Fruit fly (Drosophila melanogaster): ENCODE data around the gene CG42634.

Gene CG42634

dm6 chr2L:18005481-18005880 is 2.3 kb upstream of the CG42634 start:
- TF ChIP-seq Pif1B (GFP tag; optimal IDR thresholded peaks at IDR 0.05) (peak; percentile 29), rn (GFP tag; IDR thresholded peaks at IDR 0.05) (no peak; the same call in 1 of the 2 replicates), CG14655 (GFP tag; optimal IDR thresholded peaks at IDR 0.05) (peak; percentile 83), CG17806 (tag; optimal IDR thresholded peaks at IDR 0.05) (peak; percentile 49), CG32121 (GFP tag; IDR thresholded peaks at IDR 0.05) (no peak), CG4496 (GFP tag; IDR thresholded peaks at IDR 0.05) (peak; percentile 39; the same call in 2 of the 3 replicates), Snoo (tag; optimal IDR thresholded peaks at IDR 0.05) (no peak), EcR (GFP tag; optimal IDR thresholded peaks at IDR 0.05) (no peak), CG34367 (tag; optimal IDR thresholded peaks at IDR 0.05) (peak; percentile 36), fd96Ca (GFP tag; IDR thresholded peaks at IDR 0.05) (peak; percentile 75), D1 (tag; optimal IDR thresholded peaks at IDR 0.05) (no peak), CG12605 (GFP tag; IDR thresholded peaks at IDR 0.05) (no peak), Ets98B (GFP tag; IDR thresholded peaks at IDR 0.05) (peak; percentile 45; the same call in 1 of the 2 replicates), CG8159 (tag; optimal IDR thresholded peaks at IDR 0.05) (peak; percentile 45), CG9948 (tag; optimal IDR thresholded peaks at IDR 0.05) (peak; percentile 67), Pif1A (GFP tag; optimal IDR thresholded peaks at IDR 0.05) (peak; percentile 55), CG8301 (tag; optimal IDR thresholded peaks at IDR 0.05) (peak; percentile 80)

- TF ChIP-seq CG8301 (tag; optimal IDR thresholded peaks at IDR 0.05): no peak
- no peak for TF ChIP-seq CG13204 (GFP tag; optimal IDR thresholded peaks at IDR 0.05)
- no peak for TF ChIP-seq CG14655 (GFP tag; optimal IDR thresholded peaks at IDR 0.05)
- no peak for TF ChIP-seq CG32121 (GFP tag; IDR thresholded peaks at IDR 0.05)
- no peak for TF ChIP-seq EcR (GFP tag; optimal IDR thresholded peaks at IDR 0.05)
- TF ChIP-seq Pif1A (GFP tag; optimal IDR thresholded peaks at IDR 0.05): no peak
- TF ChIP-seq CG10348 (GFP tag; IDR thresholded peaks at IDR 0.05): no peak
- TF ChIP-seq CG17806 (tag; optimal IDR thresholded peaks at IDR 0.05): no peak
- no peak for TF ChIP-seq D1 (tag; optimal IDR thresholded peaks at IDR 0.05)
- TF ChIP-seq gl (tag; optimal IDR thresholded peaks at IDR 0.05): no peak
- TF ChIP-seq Ets98B (GFP tag; IDR thresholded peaks at IDR 0.05): no peak
- no peak for TF ChIP-seq fd96Ca (GFP tag; IDR thresholded peaks at IDR 0.05)
- no peak for TF ChIP-seq CG15710 (tag; optimal IDR thresholded peaks at IDR 0.05)
- no peak for TF ChIP-seq rn (GFP tag; IDR thresholded peaks at IDR 0.05)
- TF ChIP-seq CG34367 (tag; optimal IDR thresholded peaks at IDR 0.05): no peak
- TF ChIP-seq CG9948 (tag; optimal IDR thresholded peaks at IDR 0.05): no peak
- TF ChIP-seq CG12605 (GFP tag; IDR thresholded peaks at IDR 0.05): no peak
- no peak for TF ChIP-seq CG4496 (GFP tag; IDR thresholded peaks at IDR 0.05)
- TF ChIP-seq Pif1B (GFP tag; optimal IDR thresholded peaks at IDR 0.05): no peak
These were observed 1.4 kb upstream of the CG42634 start, which contains the start of gene CG5693 for dm6 chr2L:18006327-18006726. TSS of gene CG5693 (plus strand) at chr2L:18006627.

- no peak for TF ChIP-seq D1 (tag; optimal IDR thresholded peaks at IDR 0.05)
- no peak for TF ChIP-seq EcR (GFP tag; optimal IDR thresholded peaks at IDR 0.05)
- TF ChIP-seq CG17806 (tag; optimal IDR thresholded peaks at IDR 0.05): no peak
- no peak for TF ChIP-seq CG14655 (GFP tag; optimal IDR thresholded peaks at IDR 0.05)
- TF ChIP-seq fd96Ca (GFP tag; IDR thresholded peaks at IDR 0.05): no peak
- TF ChIP-seq Pif1A (GFP tag; optimal IDR thresholded peaks at IDR 0.05): no peak
These were observed 675 bp upstream of the CG42634 start, which contains the start of gene CG42659 for dm6 chr2L:18007060-18007459. TSS of gene CG42659 (plus strand) at chr2L:18007360.

dm6 chr2L:18008653-18009052 is 918 bp downstream of the CG42634 start, which contains the start of gene CG31740:
TSS of gene CG31740 (plus strand) at chr2L:18008953.
- TF ChIP-seq CG32121 (GFP tag; IDR thresholded peaks at IDR 0.05) (no peak), Ets98B (GFP tag; IDR thresholded peaks at IDR 0.05) (no peak), CG12605 (GFP tag; IDR thresholded peaks at IDR 0.05) (no peak), gl (tag; optimal IDR thresholded peaks at IDR 0.05) (no peak), CG15710 (tag; optimal IDR thresholded peaks at IDR 0.05) (no peak), fd96Ca (GFP tag; IDR thresholded peaks at IDR 0.05) (no peak), CG8301 (tag; optimal IDR thresholded peaks at IDR 0.05) (no peak), CG34367 (tag; optimal IDR thresholded peaks at IDR 0.05) (no peak), CG4496 (GFP tag; IDR thresholded peaks at IDR 0.05) (no peak), CG8159 (tag; optimal IDR thresholded peaks at IDR 0.05) (no peak), CG9948 (tag; optimal IDR thresholded peaks at IDR 0.05) (no peak), Snoo (tag; optimal IDR thresholded peaks at IDR 0.05) (no peak), CG10348 (GFP tag; IDR thresholded peaks at IDR 0.05) (no peak), CG13204 (GFP tag; optimal IDR thresholded peaks at IDR 0.05) (no peak)

dm6 chr2L:18009672-18010071 is 1.9 kb downstream of the CG42634 start:
- no peak for TF ChIP-seq CG12605 (GFP tag; IDR thresholded peaks at IDR 0.05)

- TF ChIP-seq CG10348 (GFP tag; IDR thresholded peaks at IDR 0.05): no peak
- TF ChIP-seq CG13204 (GFP tag; optimal IDR thresholded peaks at IDR 0.05): no peak
- TF ChIP-seq CG9948 (tag; optimal IDR thresholded peaks at IDR 0.05): no peak
- no peak for TF ChIP-seq CG15710 (tag; optimal IDR thresholded peaks at IDR 0.05)
- no peak for TF ChIP-seq gl (tag; optimal IDR thresholded peaks at IDR 0.05)
- TF ChIP-seq Pif1B (GFP tag; optimal IDR thresholded peaks at IDR 0.05): no peak
- TF ChIP-seq CG32121 (GFP tag; IDR thresholded peaks at IDR 0.05): no peak
- no peak for TF ChIP-seq CG8301 (tag; optimal IDR thresholded peaks at IDR 0.05)
- no peak for TF ChIP-seq fd96Ca (GFP tag; IDR thresholded peaks at IDR 0.05)
- no peak for TF ChIP-seq CG34367 (tag; optimal IDR thresholded peaks at IDR 0.05)
These were observed 3.6 kb downstream of the CG42634 start, which contains the start of gene elfless for dm6 chr2L:18011375-18011774. TSS of gene elfless (minus strand) at chr2L:18011475.

dm6 chr2L:18012168-18012567 is 4.4 kb downstream of the CG42634 start, which contains the start of gene rdo:
TSS of gene rdo (plus strand) at chr2L:18012380.
- TF ChIP-seq CG4496 (GFP tag; IDR thresholded peaks at IDR 0.05) (peak; percentile 68; the same call in 2 of the 3 replicates), CG8159 (tag; optimal IDR thresholded peaks at IDR 0.05) (no peak)
